Worm (Caenorhabditis elegans) whole organism, early embryonic: ENCODE results near the gene T15H9.5.

ENCODE experiments used
- B0310.2 ChIP-seq: sonication (generic microtip); optimal IDR thresholded peaks from 2 replicates; lab custom pipeline; 2016; ENCODE audit warnings: mild to moderate bottlenecking, missing genetic modification characterization, missing compliant biosample characterization
- aly-1 ChIP-seq: sonication (generic microtip); optimal IDR thresholded peaks from 2 replicates; lab custom pipeline; 2016; ENCODE audit warnings: missing genetic modification characterization, missing compliant biosample characterization
- ama-1 ChIP-seq: fragments of 150-350 bp; optimal IDR thresholded peaks from 2 replicates; lab custom pipeline; 2014
- ceh-13 ChIP-seq: fragments of 200-800 bp; sonication (Bioruptor generic); optimal IDR thresholded peaks from 2 replicates; lab custom pipeline; 2018; ENCODE audit warnings: mild to moderate bottlenecking, missing genetic modification characterization, missing compliant biosample characterization
- ets-7 ChIP-seq: sonication (generic microtip); optimal IDR thresholded peaks from 2 replicates; lab custom pipeline; 2016; ENCODE audit warnings: missing genotype, missing genetic modification characterization, missing compliant biosample characterization
- flt-1 ChIP-seq: fragments of 200-800 bp; sonication (Bioruptor generic); IDR thresholded peaks from 2 replicates; pipeline ENCODE4 v1.3.6; 2022; ENCODE audit warnings: missing genetic modification characterization, missing compliant biosample characterization
- hnd-1 ChIP-seq: sonication (generic microtip); optimal IDR thresholded peaks from 2 replicates; lab custom pipeline; 2016; ENCODE audit warnings: missing genetic modification characterization, missing compliant biosample characterization
- pes-1 ChIP-seq: fragments of 200-800 bp; sonication (Bioruptor generic); IDR thresholded peaks from 2 replicates; pipeline ENCODE4 v1.3.6; 2022; ENCODE audit warnings: missing genetic modification reagents, missing genetic modification characterization, missing compliant biosample characterization
- scrt-1 ChIP-seq: fragments of 200-800 bp; sonication (Bioruptor generic); IDR thresholded peaks from 2 replicates; pipeline ENCODE4 v1.3.6; 2022; ENCODE audit warnings: missing genetic modification characterization, missing compliant biosample characterization
- sea-1 ChIP-seq: fragments of 200-800 bp; sonication (Bioruptor generic); conservative IDR thresholded peaks from 2 replicates; pipeline ENCODE4 v1.3.6; 2022; ENCODE audit warnings: missing genetic modification characterization, missing compliant biosample characterization
- tbx-37 ChIP-seq: fragments of 200-800 bp; sonication (Bioruptor generic); conservative IDR thresholded peaks from 2 replicates; pipeline ENCODE4 v1.3.6; 2022; ENCODE audit warnings: missing genetic modification reagents, missing genetic modification characterization, missing compliant biosample characterization

DNA sequence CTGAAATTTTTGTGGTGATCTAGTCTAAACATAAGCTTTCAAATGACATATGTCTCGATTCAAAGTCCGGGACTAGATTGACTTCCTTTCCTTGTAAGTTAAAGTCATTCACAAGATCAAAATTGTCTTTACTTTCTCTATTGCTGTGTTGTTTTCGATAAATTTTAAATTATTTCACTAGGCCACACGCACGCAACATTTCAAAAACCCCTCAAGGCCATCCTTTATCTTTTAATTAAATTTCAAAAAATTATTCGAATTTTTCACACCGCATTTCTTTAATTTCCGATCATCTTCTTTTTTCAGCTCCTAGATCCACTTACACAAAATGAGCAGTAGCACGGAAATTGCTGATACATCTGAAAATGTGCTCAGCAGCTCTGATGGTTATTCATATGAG, 25.1 kb upstream of the T15H9.5 start, which contains the start of gene ZK1307.7:
- TF ChIP-seq scrt-1 (GFP tag; lab: Robert Waterston, UW) (no peak), flt-1 (GFP tag; lab: Robert Waterston, UW) (no peak), ets-7 (no peak), hnd-1 (tag; lab: Kevin White, UChicago) (no peak), ama-1 (lab: Kevin White, UChicago) (no peak), B0310.2 (tag; lab: Kevin White, UChicago) (no peak), tbx-37 (GFP tag; lab: Robert Waterston, UW) (no peak), pes-1 (GFP tag; lab: Robert Waterston, UW) (no peak), aly-1 (tag; lab: Kevin White, UChicago) (no peak), sea-1 (GFP tag; lab: Robert Waterston, UW) (no peak), ceh-13 (GFP tag; lab: Kevin White, UChicago) (no peak)
